Worm (Caenorhabditis elegans): ENCODE measurements around the gene T13H5.8.

DNA sequence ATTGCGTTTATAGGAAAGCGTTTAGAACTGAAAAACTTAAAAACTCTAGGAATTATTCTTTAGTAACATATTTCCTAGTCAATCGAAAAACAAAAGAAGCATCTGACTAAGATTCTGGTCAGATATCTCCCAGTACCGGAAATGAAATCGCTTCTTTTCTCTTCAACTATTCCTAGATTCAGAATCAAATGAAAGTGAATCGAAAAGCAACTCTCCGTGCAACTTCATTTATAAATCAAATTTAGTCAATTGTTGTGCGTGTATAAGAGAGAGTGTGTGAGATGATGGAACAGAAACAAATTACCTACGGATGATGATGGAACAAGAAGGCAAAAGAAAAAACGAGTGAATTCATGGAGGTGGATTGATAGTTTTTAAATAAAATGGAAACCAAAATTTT, 40.9 kb downstream of the T13H5.8 start:
- no peak for TF ChIP-seq zag-1 (tag; optimal IDR thresholded peaks at IDR 0.05)
- no peak for TF ChIP-seq unc-62 (GFP tag; optimal IDR thresholded peaks at IDR 0.05)
- no peak for TF ChIP-seq pqm-1 (tag; optimal IDR thresholded peaks at IDR 0.05)
- no peak for TF ChIP-seq ztf-11 (tag; optimal IDR thresholded peaks at IDR 0.05)
- TF ChIP-seq lin-39 (tag; optimal IDR thresholded peaks at IDR 0.05), result no peak
- peak; percentile 31 for TF ChIP-seq ceh-28 (tag; optimal IDR thresholded peaks at IDR 0.05)
- no peak for TF ChIP-seq elt-1 (tag; optimal IDR thresholded peaks at IDR 0.05)
- TF ChIP-seq elt-3 (tag; optimal IDR thresholded peaks at IDR 0.05), result no peak
- TF ChIP-seq snpc-4 (tag; optimal IDR thresholded peaks at IDR 0.05), result no peak
- TF ChIP-seq fkh-10 (GFP tag; optimal IDR thresholded peaks at IDR 0.05), result peak; percentile 98
- TF ChIP-seq nhr-237 (tag; optimal IDR thresholded peaks at IDR 0.05), result no peak
- TF ChIP-seq fos-1 (tag; optimal IDR thresholded peaks at IDR 0.05), result no peak
